Worm (Caenorhabditis elegans): Measurements from ENCODE around the gene mom-2.

DNA sequence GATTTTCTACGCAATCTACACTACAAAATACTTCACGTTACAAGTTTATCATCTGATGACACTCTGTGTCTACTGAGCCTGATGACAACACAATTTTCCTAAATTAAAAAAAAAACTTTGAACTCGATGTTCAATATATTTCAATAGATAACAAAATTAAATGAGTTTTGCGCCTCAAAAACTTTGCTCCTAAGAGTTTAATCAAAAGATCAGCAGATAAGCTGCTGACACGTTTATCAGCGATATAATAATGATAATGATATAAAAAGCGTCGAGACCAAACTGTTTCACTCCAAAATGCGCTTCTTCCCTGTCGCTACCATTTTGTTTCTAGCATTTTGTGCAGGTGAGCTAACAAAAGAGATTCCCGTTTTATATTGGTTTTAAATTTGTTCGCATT is 48.1 kb upstream of the mom-2 start, which contains the start of gene clec-218:
- TF ChIP-seq elt-3 (tag; optimal IDR thresholded peaks at IDR 0.05), result no peak
- no peak for TF ChIP-seq mab-5 (tag; optimal IDR thresholded peaks at IDR 0.05)
- no peak for TF ChIP-seq nhr-76 (tag; optimal IDR thresholded peaks at IDR 0.05)
- TF ChIP-seq nhr-237 (tag; optimal IDR thresholded peaks at IDR 0.05), result no peak
- no peak for TF ChIP-seq ces-1 (GFP tag; optimal IDR thresholded peaks at IDR 0.05)
- no peak for TF ChIP-seq bed-3 (GFP tag; optimal IDR thresholded peaks at IDR 0.05)
- TF ChIP-seq blmp-1 (tag; optimal IDR thresholded peaks at IDR 0.05), result no peak
- no peak for TF ChIP-seq snpc-4 (tag; optimal IDR thresholded peaks at IDR 0.05)
- no peak for TF ChIP-seq pha-4 (tag; optimal IDR thresholded peaks at IDR 0.05)
- no peak for TF ChIP-seq lin-13 (tag; optimal IDR thresholded peaks at IDR 0.05)
